Worm (Caenorhabditis elegans) whole organism, L2 larva: ENCODE results near the gene tdp-1.

ENCODE experiments used
- C34F6.9 ChIP-seq: fragments of 150-350 bp; optimal IDR thresholded peaks from 2 replicates; lab custom pipeline; 2014; ENCODE audit warnings: missing biosample characterization, missing genetic modification characterization
- F13H6.1 ChIP-seq: sonication (generic microtip); optimal IDR thresholded peaks from 2 replicates; lab custom pipeline; 2016; ENCODE audit warnings: missing genetic modification characterization, missing compliant biosample characterization
- R02D3.7 ChIP-seq: fragments of 150-350 bp; optimal IDR thresholded peaks from 2 replicates; lab custom pipeline; 2014; ENCODE audit warnings: missing biosample characterization, missing genetic modification characterization
- Y55F3AM.14 ChIP-seq: fragments of 200-800 bp; sonication (Bioruptor generic); optimal IDR thresholded peaks from 2 replicates; lab custom pipeline; 2018; ENCODE audit warnings: mild to moderate bottlenecking, missing genetic modification characterization, missing compliant biosample characterization
- ZK546.5 ChIP-seq: sonication (generic microtip); optimal IDR thresholded peaks from 2 replicates; lab custom pipeline; 2017; ENCODE audit warnings: missing biosample characterization, missing genetic modification characterization
- alr-1 ChIP-seq: fragments of 150-350 bp; optimal IDR thresholded peaks from 2 replicates; lab custom pipeline; 2014; ENCODE audit warnings: missing biosample characterization, missing genetic modification characterization
- ama-1 ChIP-seq: fragments of 150-350 bp; optimal IDR thresholded peaks from 2 replicates; lab custom pipeline; 2018; ENCODE audit warnings: inconsistent platforms
- blmp-1 ChIP-seq: sonication (generic microtip); optimal IDR thresholded peaks from 2 replicates; lab custom pipeline; 2017; ENCODE audit warnings: missing genetic modification characterization, mild to moderate bottlenecking, missing compliant biosample characterization, antibody characterized with exemption, moderate library complexity; ENCODE audit not compliant: insufficient read depth
- ceh-16 ChIP-seq: fragments of 150-350 bp; optimal IDR thresholded peaks from 2 replicates; lab custom pipeline; 2014; ENCODE audit warnings: missing biosample characterization, missing genetic modification characterization
- crh-2 ChIP-seq: sonication (generic microtip); optimal IDR thresholded peaks from 2 replicates; lab custom pipeline; 2017; ENCODE audit warnings: missing biosample characterization, missing genetic modification characterization
- dmd-4 ChIP-seq: sonication (generic microtip); optimal IDR thresholded peaks from 2 replicates; lab custom pipeline; 2017; ENCODE audit warnings: missing biosample characterization, missing genetic modification characterization
- egl-27 ChIP-seq: sonication (generic microtip); optimal IDR thresholded peaks from 3 replicates; lab custom pipeline; 2017; ENCODE audit warnings: missing biosample characterization, missing genetic modification reagents, missing genetic modification characterization
- elt-1 ChIP-seq: fragments of 150-350 bp; optimal IDR thresholded peaks from 2 replicates; lab custom pipeline; 2014; ENCODE audit warnings: missing biosample characterization, missing genetic modification characterization
- fos-1 ChIP-seq: fragments of 150-350 bp; optimal IDR thresholded peaks from 2 replicates; lab custom pipeline; 2014; ENCODE audit warnings: missing biosample characterization, missing genetic modification characterization
- gmeb-1 ChIP-seq: fragments of 150-350 bp; optimal IDR thresholded peaks from 2 replicates; lab custom pipeline; 2014; ENCODE audit warnings: missing biosample characterization, missing genetic modification characterization
- lin-11 ChIP-seq: fragments of 150-350 bp; sonication (generic microtip); optimal IDR thresholded peaks from 2 replicates; lab custom pipeline; 2014; ENCODE audit warnings: missing biosample characterization, missing genetic modification characterization, inconsistent platforms, mixed read lengths
- lin-13 ChIP-seq: fragments of 150-350 bp; optimal IDR thresholded peaks from 2 replicates; lab custom pipeline; 2014; ENCODE audit warnings: missing biosample characterization, missing genetic modification reagents, missing genetic modification characterization
- lin-39 ChIP-seq: fragments of 150-350 bp; optimal IDR thresholded peaks from 2 replicates; lab custom pipeline; 2014; ENCODE audit warnings: missing biosample characterization, missing genetic modification reagents, missing genetic modification characterization
- lsy-2 ChIP-seq, 2 experiments: fragments of 150-350 bp in 1 of 2; sonication (generic microtip) in 1 of 2; optimal IDR thresholded peaks; 2 replicates each; lab custom pipeline; 2014 to 2017; ENCODE audit warnings: missing biosample characterization in 2 of 2, missing genetic modification characterization in 2 of 2
- mab-5 ChIP-seq: fragments of 150-350 bp; optimal IDR thresholded peaks from 2 replicates; lab custom pipeline; 2014; ENCODE audit warnings: missing biosample characterization, missing genetic modification characterization
- mbf-1 ChIP-seq: sonication (generic microtip); optimal IDR thresholded peaks from 2 replicates; lab custom pipeline; 2017; ENCODE audit warnings: missing biosample characterization, missing genetic modification characterization
- mdl-1 ChIP-seq, 2 experiments: fragments of 150-350 bp in 1 of 2; sonication (generic microtip) in 1 of 2; optimal IDR thresholded peaks; 2 replicates each; lab custom pipeline; 2017; ENCODE audit warnings: missing biosample characterization in 2 of 2, missing genetic modification characterization in 2 of 2
- nhr-10 ChIP-seq: sonication (generic microtip); optimal IDR thresholded peaks from 2 replicates; lab custom pipeline; 2017; ENCODE audit warnings: missing biosample characterization, missing genetic modification characterization
- nhr-11 ChIP-seq: fragments of 150-350 bp; optimal IDR thresholded peaks from 2 replicates; lab custom pipeline; 2014; ENCODE audit warnings: missing biosample characterization, missing genetic modification characterization
- nhr-12 ChIP-seq: fragments of 150-350 bp; optimal IDR thresholded peaks from 2 replicates; lab custom pipeline; 2014; ENCODE audit warnings: missing biosample characterization, missing genetic modification characterization
- nhr-129 ChIP-seq: fragments of 150-350 bp; optimal IDR thresholded peaks from 2 replicates; lab custom pipeline; 2014; ENCODE audit warnings: missing biosample characterization, missing genetic modification characterization
- nhr-23 ChIP-seq: fragments of 150-350 bp; optimal IDR thresholded peaks from 2 replicates; lab custom pipeline; 2014; ENCODE audit warnings: missing biosample characterization, missing genetic modification reagents, missing genetic modification characterization
- nhr-237 ChIP-seq: fragments of 150-350 bp; optimal IDR thresholded peaks from 2 replicates; lab custom pipeline; 2014; ENCODE audit warnings: missing biosample characterization, missing genetic modification characterization
- nhr-25 ChIP-seq: fragments of 150-350 bp; sonication (generic microtip); optimal IDR thresholded peaks from 3 replicates; lab custom pipeline; 2014; ENCODE audit warnings: missing biosample characterization, missing genetic modification characterization
- nhr-6 ChIP-seq: fragments of 150-350 bp; optimal IDR thresholded peaks from 2 replicates; lab custom pipeline; 2014; ENCODE audit warnings: missing biosample characterization, missing genetic modification characterization
- nhr-77 ChIP-seq: fragments of 150-350 bp; optimal IDR thresholded peaks from 2 replicates; lab custom pipeline; 2014; ENCODE audit warnings: missing biosample characterization, missing genetic modification characterization
- peb-1 ChIP-seq: fragments of 150-350 bp; optimal IDR thresholded peaks from 2 replicates; lab custom pipeline; 2014; ENCODE audit warnings: missing biosample characterization, missing genetic modification characterization
- sem-4 ChIP-seq: fragments of 150-350 bp; optimal IDR thresholded peaks from 2 replicates; lab custom pipeline; 2014; ENCODE audit warnings: missing biosample characterization, missing genetic modification reagents, missing genetic modification characterization
- skn-1 ChIP-seq: sonication (generic microtip); optimal IDR thresholded peaks from 2 replicates; lab custom pipeline; 2017; ENCODE audit warnings: missing biosample characterization, missing genetic modification characterization
- sma-3 ChIP-seq: sonication (generic microtip); optimal IDR thresholded peaks from 2 replicates; lab custom pipeline; 2016; ENCODE audit warnings: missing genetic modification reagents, missing genetic modification characterization, missing compliant biosample characterization
- sma-9 ChIP-seq, 2 experiments: fragments of 150-350 bp in 1 of 2; sonication (generic microtip) in 1 of 2; optimal IDR thresholded peaks; 2 replicates each; lab custom pipeline; 2014 to 2016; ENCODE audit warnings: missing genetic modification characterization in 2 of 2, mild to moderate bottlenecking in 1 of 2, missing biosample characterization in 1 of 2, missing compliant biosample characterization in 1 of 2, missing genetic modification reagents in 1 of 2, moderate library complexity in 1 of 2
- snpc-4 ChIP-seq: fragments of 150-350 bp; optimal IDR thresholded peaks from 2 replicates; lab custom pipeline; 2014; ENCODE audit warnings: missing biosample characterization, missing genetic modification characterization
- unc-39 ChIP-seq: fragments of 150-350 bp; optimal IDR thresholded peaks from 2 replicates; lab custom pipeline; 2014; ENCODE audit warnings: missing biosample characterization, missing genetic modification characterization
- unc-55 ChIP-seq: fragments of 150-350 bp; sonication (generic microtip); optimal IDR thresholded peaks from 3 replicates; lab custom pipeline; 2014; ENCODE audit warnings: missing biosample characterization, missing genetic modification reagents, missing genetic modification characterization
- unc-62 ChIP-seq: fragments of 150-350 bp; optimal IDR thresholded peaks from 2 replicates; lab custom pipeline; 2014; ENCODE audit warnings: missing biosample characterization, missing genetic modification reagents, missing genetic modification characterization
- zag-1 ChIP-seq: fragments of 150-350 bp; optimal IDR thresholded peaks from 2 replicates; lab custom pipeline; 2014; ENCODE audit warnings: missing biosample characterization, missing genetic modification characterization
- ztf-1 ChIP-seq: fragments of 200-800 bp; sonication (Bioruptor generic); conservative IDR thresholded peaks from 2 replicates; pipeline ENCODE4 v1.3.6; 2022; ENCODE audit warnings: missing genetic modification characterization, missing compliant biosample characterization
- ztf-11 ChIP-seq: sonication (generic microtip); optimal IDR thresholded peaks from 2 replicates; lab custom pipeline; 2017; ENCODE audit warnings: missing biosample characterization, missing genetic modification characterization
- ztf-4 ChIP-seq: fragments of 150-350 bp; optimal IDR thresholded peaks from 2 replicates; lab custom pipeline; 2014; ENCODE audit warnings: missing biosample characterization, missing genetic modification characterization

Gene tdp-1

ce11 chrII:8959081-8959480, 38.5 kb upstream of the tdp-1 start:
- no peak for TF ChIP-seq ceh-16 (tag; lab: Kevin White, UChicago)
- TF ChIP-seq sma-3 (GFP tag; lab: Kevin White, UChicago), result no peak
- no peak for TF ChIP-seq alr-1
- TF ChIP-seq nhr-6, result no peak
- TF ChIP-seq ztf-11 (tag; lab: Kevin White, UChicago), result no peak
- no peak for TF ChIP-seq mab-5 (tag; lab: Kevin White, UChicago)
- no peak for TF ChIP-seq unc-55 (GFP tag; lab: Kevin White, UChicago)
- peak; percentile 77 for TF ChIP-seq nhr-129 (tag; lab: Kevin White, UChicago)
- no peak for TF ChIP-seq skn-1 (tag; lab: Kevin White, UChicago)
- TF ChIP-seq ZK546.5 (tag; lab: Kevin White, UChicago), result no peak
- TF ChIP-seq C34F6.9 (tag; lab: Kevin White, UChicago), result peak; percentile 22
- no peak for TF ChIP-seq sem-4
- no peak for TF ChIP-seq lin-39 (tag; lab: Kevin White, UChicago)
- no peak for TF ChIP-seq R02D3.7 (tag; lab: Kevin White, UChicago)
- no peak for TF ChIP-seq fos-1
- TF ChIP-seq lin-11, result no peak
- no peak for TF ChIP-seq unc-39 (tag; lab: Kevin White, UChicago)
- no peak for TF ChIP-seq blmp-1 (tag; lab: Kevin White, UChicago)
- TF ChIP-seq sma-9 (GFP tag; optimal IDR thresholded peaks at IDR 0.05; lab: Kevin White, UChicago), result peak; percentile 61
- TF ChIP-seq sma-9 (tag; optimal IDR thresholded peaks at IDR 0.05; lab: Kevin White, UChicago), result no peak
- peak; percentile 4 for TF ChIP-seq ama-1 (lab: Kevin White, UChicago)
- TF ChIP-seq nhr-12 (tag; lab: Kevin White, UChicago), result no peak
- TF ChIP-seq ztf-1, result no peak
- TF ChIP-seq F13H6.1, result peak; percentile 65
- peak in 1 of 2 experiments; percentile 20 for TF ChIP-seq lsy-2 (tag; optimal IDR thresholded peaks at IDR 0.05; lab: Kevin White, UChicago)

- TF ChIP-seq unc-39 (tag; lab: Kevin White, UChicago), result no peak
- no peak for TF ChIP-seq R02D3.7 (tag; lab: Kevin White, UChicago)
- no peak for TF ChIP-seq blmp-1 (tag; lab: Kevin White, UChicago)
- TF ChIP-seq nhr-11, result no peak
- no peak for TF ChIP-seq Y55F3AM.14 (GFP tag; lab: Kevin White, UChicago)
- no peak for TF ChIP-seq peb-1 (tag; lab: Kevin White, UChicago)
- TF ChIP-seq egl-27, result no peak
- no peak for TF ChIP-seq snpc-4 (tag; lab: Kevin White, UChicago)
- no peak for TF ChIP-seq nhr-23
- no peak for TF ChIP-seq unc-62 (GFP tag; lab: Kevin White, UChicago)
- no peak for TF ChIP-seq ama-1 (lab: Kevin White, UChicago)
- no peak for TF ChIP-seq alr-1
- TF ChIP-seq nhr-12 (tag; lab: Kevin White, UChicago), result no peak
- no peak for TF ChIP-seq lsy-2 (tag; optimal IDR thresholded peaks at IDR 0.05; lab: Kevin White, UChicago)
- no peak for TF ChIP-seq elt-1 (tag; lab: Kevin White, UChicago)
These were observed 37.2 kb upstream of the tdp-1 start, which contains the start of gene cal-2 for ce11 chrII:8960414-8960813. Gene cal-2, plus strand, starts transcription at chrII:8960714.

- TF ChIP-seq crh-2 (no peak), sma-9 (GFP tag; optimal IDR thresholded peaks at IDR 0.05; lab: Kevin White, UChicago) (peak; percentile 12), sma-9 (tag; optimal IDR thresholded peaks at IDR 0.05; lab: Kevin White, UChicago) (no peak), ama-1 (lab: Kevin White, UChicago) (peak; percentile 9), nhr-129 (tag; lab: Kevin White, UChicago) (peak; percentile 73), nhr-237 (no peak)
These were observed 36.2 kb upstream of the tdp-1 start for ce11 chrII:8961450-8961849.

- TF ChIP-seq ztf-1, result no peak
- no peak for TF ChIP-seq nhr-6
- no peak for TF ChIP-seq fos-1
- TF ChIP-seq gmeb-1 (tag; lab: Kevin White, UChicago), result no peak
- TF ChIP-seq ztf-11 (tag; lab: Kevin White, UChicago), result no peak
- TF ChIP-seq nhr-23, result no peak
- TF ChIP-seq sma-9 (GFP tag; optimal IDR thresholded peaks at IDR 0.05; lab: Kevin White, UChicago), result peak; percentile 46
- TF ChIP-seq sma-9 (tag; optimal IDR thresholded peaks at IDR 0.05; lab: Kevin White, UChicago), result no peak
- no peak for TF ChIP-seq lin-13
- peak in 1 of 2 experiments; percentile 25 for TF ChIP-seq lsy-2 (tag; optimal IDR thresholded peaks at IDR 0.05; lab: Kevin White, UChicago)
- peak; percentile 7 for TF ChIP-seq sem-4
- TF ChIP-seq dmd-4, result no peak
- TF ChIP-seq zag-1 (tag; lab: Kevin White, UChicago), result no peak
- TF ChIP-seq nhr-77 (tag; lab: Kevin White, UChicago), result no peak
- no peak for TF ChIP-seq blmp-1 (tag; lab: Kevin White, UChicago)
- TF ChIP-seq nhr-25 (tag; lab: Kevin White, UChicago), result no peak
- no peak for TF ChIP-seq nhr-11
- TF ChIP-seq mbf-1, result no peak
- no peak for TF ChIP-seq nhr-12 (tag; lab: Kevin White, UChicago)
- TF ChIP-seq nhr-237, result no peak
- TF ChIP-seq Y55F3AM.14 (GFP tag; lab: Kevin White, UChicago), result no peak
- no peak for TF ChIP-seq ztf-4
- peak; percentile 7 for TF ChIP-seq mab-5 (tag; lab: Kevin White, UChicago)
- TF ChIP-seq ZK546.5 (tag; lab: Kevin White, UChicago), result no peak
- TF ChIP-seq egl-27, result no peak
- TF ChIP-seq sma-3 (GFP tag; lab: Kevin White, UChicago), result no peak
- no peak for TF ChIP-seq unc-55 (GFP tag; lab: Kevin White, UChicago)
- TF ChIP-seq elt-1 (tag; lab: Kevin White, UChicago), result no peak
- no peak for TF ChIP-seq lin-11
- TF ChIP-seq mdl-1 (tag; optimal IDR thresholded peaks at IDR 0.05; lab: Kevin White, UChicago), result no peak
- no peak for TF ChIP-seq nhr-10 (tag; lab: Kevin White, UChicago)
These were observed 35.4 kb upstream of the tdp-1 start for ce11 chrII:8962206-8962605.
